Worm (Caenorhabditis elegans) whole organism, L4 larva: ENCODE data around the gene tofu-6.

Source experiments
- lsy-2 ChIP-seq, 2 experiments: fragments of 150-350 bp in 1 of 2; sonication (generic microtip) in 1 of 2; optimal IDR thresholded peaks; 2 replicates each; lab custom pipeline; 2014 to 2017; ENCODE audit warnings: missing biosample characterization in 2 of 2, missing genetic modification characterization in 2 of 2
- unc-62 ChIP-seq, 3 experiments: fragments of 150-350 bp in 1 of 3; sonication (generic microtip); optimal IDR thresholded peaks in 2 of 3; peaks in 1 of 3; 1 replicate in 1 of 3; 2 replicates in 2 of 3; lab custom pipeline; 2014 to 2017; ENCODE audit warnings: missing biosample characterization in 3 of 3, missing genetic modification characterization in 3 of 3, missing genetic modification reagents in 3 of 3, missing genotype in 1 of 3

DNA sequence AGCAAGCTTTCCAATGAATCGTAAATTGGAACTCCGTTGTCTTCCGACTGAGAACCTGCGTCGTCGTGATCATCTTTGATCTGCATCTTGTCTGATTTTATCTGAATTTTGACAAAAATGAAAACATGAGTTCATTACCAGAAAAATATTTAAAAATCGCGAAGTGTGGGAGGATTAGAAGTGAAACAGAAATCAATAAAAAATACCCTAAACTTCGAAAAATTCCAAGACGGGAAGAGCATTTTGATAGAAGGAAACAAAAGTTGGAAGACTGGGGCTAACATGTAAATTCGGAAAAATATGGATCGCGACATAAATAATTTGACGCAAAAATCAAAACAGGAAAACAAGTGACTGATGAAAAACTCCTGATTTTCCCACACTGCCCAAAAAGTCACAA is 4.6 kb downstream of the tofu-6 start, which contains the start of gene F07F6.8:
- no peak for TF ChIP-seq unc-62 (GFP tag; optimal IDR thresholded peaks at IDR 0.05 in 1 of 2; lab: Kevin White, UChicago)
- no peak for TF ChIP-seq unc-62 (tag; optimal IDR thresholded peaks at IDR 0.05; lab: Kevin White, UChicago)
- no peak for TF ChIP-seq lsy-2 (tag; optimal IDR thresholded peaks at IDR 0.05; lab: Kevin White, UChicago)
